Fruit fly (Drosophila melanogaster) whole organism, embryonic: Measurements from ENCODE around the gene CheA86a.

Experiments
- Ada2b ChIP-seq: fragments of 200-800 bp; sonication (Bioruptor generic); IDR thresholded peaks from 2 replicates; pipeline ENCODE4 v1.3.6; 2022; ENCODE audit warnings: missing biosample characterization, missing genetic modification characterization
- CG11398 ChIP-seq: fragments of 200-800 bp; sonication (Bioruptor generic); optimal IDR thresholded peaks from 2 replicates; lab custom pipeline; 2016; ENCODE audit warnings: missing biosample characterization, missing genetic modification characterization
- CG11560 ChIP-seq: fragments of 200-800 bp; sonication (Bioruptor generic); IDR thresholded peaks from 3 replicates; pipeline ENCODE4 v1.3.6; 2022; ENCODE audit warnings: missing biosample characterization, missing genetic modification characterization
- CG1233 ChIP-seq: fragments of 200-800 bp; sonication (Bioruptor generic); optimal IDR thresholded peaks from 4 replicates; lab custom pipeline; 2018; ENCODE audit warnings: missing biosample characterization, mild to moderate bottlenecking, missing genetic modification characterization
- CG13287 ChIP-seq: fragments of 200-800 bp; sonication (Bioruptor generic); IDR thresholded peaks from 2 replicates; pipeline ENCODE4 v1.3.6; 2022; ENCODE audit warnings: missing biosample characterization, missing genetic modification characterization; ENCODE audit not compliant: partially characterized antibody
- CG13296 ChIP-seq: fragments of 200-800 bp; sonication (Bioruptor generic); optimal IDR thresholded peaks from 3 replicates; lab custom pipeline; 2018; ENCODE audit warnings: missing biosample characterization, mild to moderate bottlenecking, missing genetic modification characterization
- CG17328 ChIP-seq: fragments of 200-800 bp; sonication (Bioruptor generic); IDR thresholded peaks from 2 replicates; pipeline ENCODE4 v1.3.6; 2022; ENCODE audit warnings: missing biosample characterization, missing genetic modification characterization
- CG18599 ChIP-seq: fragments of 200-800 bp; sonication (Bioruptor generic); optimal IDR thresholded peaks from 3 replicates; lab custom pipeline; 2017; ENCODE audit warnings: missing biosample characterization, missing genetic modification characterization, mild to moderate bottlenecking, moderate library complexity, missing genetic modification reagents
- CG2678 ChIP-seq: fragments of 200-800 bp; sonication (Bioruptor generic); optimal IDR thresholded peaks from 3 replicates; lab custom pipeline; 2019; ENCODE audit warnings: missing biosample characterization, mild to moderate bottlenecking, missing genetic modification characterization, moderate library complexity
- CG30431 ChIP-seq: fragments of 200-800 bp; sonication (Bioruptor generic); optimal IDR thresholded peaks from 2 replicates; lab custom pipeline; 2017; ENCODE audit warnings: missing biosample characterization, missing genetic modification characterization
- CG34224 ChIP-seq: fragments of 200-800 bp; sonication (Bioruptor generic); IDR thresholded peaks from 3 replicates; pipeline ENCODE4 v1.3.6; 2022; ENCODE audit warnings: missing biosample characterization, missing genetic modification characterization; ENCODE audit not compliant: partially characterized antibody
- CG4424 ChIP-seq: fragments of 200-800 bp; sonication (Bioruptor generic); optimal IDR thresholded peaks from 3 replicates; lab custom pipeline; 2016; ENCODE audit warnings: missing biosample characterization, missing genetic modification characterization
- CG6854 ChIP-seq: fragments of 200-800 bp; sonication (Bioruptor generic); optimal IDR thresholded peaks from 3 replicates; lab custom pipeline; 2017; ENCODE audit warnings: missing biosample characterization, mild to moderate bottlenecking, missing genetic modification characterization
- CG7556 ChIP-seq: fragments of 200-800 bp; sonication (Bioruptor generic); optimal IDR thresholded peaks from 2 replicates; lab custom pipeline; 2017; ENCODE audit warnings: missing biosample characterization, mild to moderate bottlenecking, missing genetic modification characterization
- CG8944 ChIP-seq: fragments of 200-800 bp; sonication (Bioruptor generic); optimal IDR thresholded peaks from 3 replicates; lab custom pipeline; 2016; ENCODE audit warnings: missing biosample characterization, missing genetic modification characterization
- CkIIα-i1 ChIP-seq: fragments of 200-800 bp; sonication (Bioruptor generic); IDR thresholded peaks from 2 replicates; pipeline ENCODE4 v1.3.6; 2022; ENCODE audit warnings: missing biosample characterization, missing genetic modification characterization
- Dll ChIP-seq: fragments of 200-800 bp; sonication (Bioruptor generic); IDR thresholded peaks from 4 replicates; pipeline ENCODE4 v1.3.6; 2022; ENCODE audit warnings: missing biosample characterization, missing genetic modification characterization; ENCODE audit not compliant: partially characterized antibody
- Drgx ChIP-seq: fragments of 200-800 bp; sonication (Bioruptor generic); IDR thresholded peaks from 2 replicates; pipeline ENCODE4 v1.3.6; 2022; ENCODE audit warnings: missing biosample characterization, missing genetic modification characterization
- GATAe ChIP-seq: fragments of 200-800 bp; sonication (Bioruptor generic); conservative IDR thresholded peaks from 2 replicates; pipeline ENCODE4 v1.3.6; 2022; ENCODE audit warnings: missing biosample characterization, missing genetic modification characterization
- Hr78 ChIP-seq, 2 experiments: fragments of 200-800 bp in 1 of 2; fragments of >200 bp in 1 of 2; sonication (Bioruptor generic) in 1 of 2; optimal IDR thresholded peaks; 2 replicates each; lab custom pipeline; 2017 to 2019; ENCODE audit warnings: missing biosample characterization in 2 of 2, missing genetic modification characterization in 2 of 2, mild to moderate bottlenecking in 1 of 2, moderate library complexity in 1 of 2
- Jarid2 ChIP-seq: fragments of 200-800 bp; sonication (Bioruptor generic); optimal IDR thresholded peaks from 3 replicates; lab custom pipeline; 2017; ENCODE audit warnings: mild to moderate bottlenecking, missing biosample characterization, missing genetic modification reagents, missing genetic modification characterization
- Meics ChIP-seq: fragments of 200-800 bp; sonication (Bioruptor generic); optimal IDR thresholded peaks from 2 replicates; lab custom pipeline; 2017; ENCODE audit warnings: missing biosample characterization, mild to moderate bottlenecking, missing genetic modification characterization
- NfI ChIP-seq: fragments of 200-800 bp; sonication (Bioruptor generic); optimal IDR thresholded peaks from 3 replicates; lab custom pipeline; 2018; ENCODE audit warnings: missing biosample characterization, mild to moderate bottlenecking, missing genetic modification characterization, moderate library complexity
- Oaz ChIP-seq: fragments of 200-800 bp; sonication (Bioruptor generic); IDR thresholded peaks from 2 replicates; pipeline ENCODE4 v1.3.6; 2022; ENCODE audit warnings: missing biosample characterization, missing genetic modification characterization
- Pdp1 ChIP-seq, 2 experiments: fragments of 200-800 bp; sonication (Bioruptor generic); optimal IDR thresholded peaks; 3 replicates each; lab custom pipeline; 2016; ENCODE audit warnings: missing biosample characterization in 2 of 2, missing genetic modification characterization in 2 of 2, mild to moderate bottlenecking in 1 of 2, moderate library complexity in 1 of 2
- Rx ChIP-seq: fragments of 200-800 bp; sonication (Bioruptor generic); IDR thresholded peaks from 2 replicates; pipeline ENCODE4 v1.3.6; 2022; ENCODE audit warnings: missing biosample characterization, missing genetic modification characterization
- Trl ChIP-seq, 3 experiments: fragments of >200 bp in 2 of 3; fragments of 200-800 bp in 1 of 3; sonication (Bioruptor generic) in 1 of 3; optimal IDR thresholded peaks; 2 replicates in 1 of 3; 3 replicates in 2 of 3; lab custom pipeline; 2016 to 2017; ENCODE audit warnings: missing biosample characterization in 1 of 3, missing genetic modification characterization in 1 of 3
- al ChIP-seq: fragments of 200-800 bp; sonication (Bioruptor generic); IDR thresholded peaks from 2 replicates; pipeline ENCODE4 v1.3.6; 2022; ENCODE audit warnings: missing biosample characterization, missing genetic modification characterization
- chinmo ChIP-seq: fragments of 200-800 bp; sonication (Bioruptor generic); IDR thresholded peaks from 4 replicates; pipeline ENCODE4 v1.3.6; 2022; ENCODE audit warnings: missing biosample characterization, missing genetic modification characterization; ENCODE audit not compliant: partially characterized antibody
- dati ChIP-seq: fragments of 200-800 bp; sonication (Bioruptor generic); IDR thresholded peaks from 2 replicates; pipeline ENCODE4 v1.3.6; 2022; ENCODE audit warnings: missing biosample characterization, missing genetic modification characterization
- hbn ChIP-seq: fragments of 200-800 bp; sonication (Bioruptor generic); IDR thresholded peaks from 2 replicates; pipeline ENCODE4 v1.3.6; 2022; ENCODE audit warnings: missing biosample characterization, missing genetic modification characterization; ENCODE audit not compliant: partially characterized antibody
- kah ChIP-seq: fragments of 200-800 bp; sonication (Bioruptor generic); optimal IDR thresholded peaks from 2 replicates; lab custom pipeline; 2018; ENCODE audit warnings: missing biosample characterization, mild to moderate bottlenecking, missing genetic modification characterization
- kay ChIP-seq: fragments of 200-800 bp; sonication (Bioruptor generic); optimal IDR thresholded peaks from 2 replicates; lab custom pipeline; 2016; ENCODE audit warnings: missing biosample characterization, missing genetic modification characterization
- lab ChIP-seq: fragments of 200-800 bp; sonication (Bioruptor generic); optimal IDR thresholded peaks from 3 replicates; lab custom pipeline; 2017; ENCODE audit warnings: missing biosample characterization, missing genetic modification characterization, mild to moderate bottlenecking, moderate library complexity, missing genetic modification reagents
- maf-S ChIP-seq: fragments of 200-800 bp; sonication (Bioruptor generic); optimal IDR thresholded peaks from 2 replicates; lab custom pipeline; 2016; ENCODE audit warnings: missing biosample characterization, missing genetic modification characterization
- mirr ChIP-seq: fragments of 200-800 bp; sonication (Bioruptor generic); optimal IDR thresholded peaks from 3 replicates; lab custom pipeline; 2018; ENCODE audit warnings: missing biosample characterization, mild to moderate bottlenecking, missing genetic modification characterization
- otp ChIP-seq: fragments of 200-800 bp; sonication (Bioruptor generic); IDR thresholded peaks from 3 replicates; pipeline ENCODE4, ENCODE4 v1.3.6; 2022; ENCODE audit warnings: missing biosample characterization, missing genetic modification characterization
- pfk ChIP-seq: fragments of 200-800 bp; sonication (Bioruptor generic); optimal IDR thresholded peaks from 2 replicates; lab custom pipeline; 2018; ENCODE audit warnings: missing biosample characterization, mild to moderate bottlenecking, missing genetic modification characterization, moderate library complexity
- pnt ChIP-seq: fragments of 200-800 bp; sonication (Bioruptor generic); optimal IDR thresholded peaks from 3 replicates; lab custom pipeline; 2016; ENCODE audit warnings: missing biosample characterization, missing genetic modification characterization
- sd ChIP-seq: fragments of 200-800 bp; sonication (Bioruptor generic); optimal IDR thresholded peaks from 3 replicates; lab custom pipeline; 2018; ENCODE audit warnings: missing biosample characterization, mild to moderate bottlenecking, missing genetic modification characterization, moderate library complexity
- sens ChIP-seq: fragments of 200-800 bp; sonication (Bioruptor generic); peaks from one replicate; lab custom pipeline; 2016; ENCODE audit warnings: missing biosample characterization, missing genetic modification characterization
- sima ChIP-seq: fragments of 200-800 bp; sonication (Bioruptor generic); optimal IDR thresholded peaks from 2 replicates; lab custom pipeline; 2016; ENCODE audit warnings: missing biosample characterization, missing genetic modification characterization
- sug ChIP-seq: fragments of 200-800 bp; optimal IDR thresholded peaks from 2 replicates; lab custom pipeline; 2019; ENCODE audit warnings: missing biosample characterization, mild to moderate bottlenecking, missing genetic modification characterization, moderate library complexity
- tgo ChIP-seq: fragments of 200-800 bp; sonication (Bioruptor generic); IDR thresholded peaks from 3 replicates; pipeline ENCODE4 v1.3.6; 2022; ENCODE audit warnings: missing biosample characterization, missing genetic modification characterization
- trem ChIP-seq: fragments of 200-800 bp; optimal IDR thresholded peaks from 3 replicates; lab custom pipeline; 2019; ENCODE audit warnings: missing biosample characterization, mild to moderate bottlenecking, missing genetic modification characterization, moderate library complexity
- wek ChIP-seq: fragments of 200-800 bp; sonication (Bioruptor generic); optimal IDR thresholded peaks from 3 replicates; lab custom pipeline; 2018; ENCODE audit warnings: missing biosample characterization, mild to moderate bottlenecking, missing genetic modification characterization, moderate library complexity
- z ChIP-seq: fragments of 200-800 bp; sonication (Bioruptor generic); IDR thresholded peaks from 3 replicates; pipeline ENCODE4 v1.3.6; 2022; ENCODE audit warnings: missing biosample characterization, missing genetic modification characterization
- zen2 ChIP-seq: fragments of 200-800 bp; sonication (Bioruptor generic); IDR thresholded peaks from 3 replicates; pipeline ENCODE4 v1.3.6; 2022; ENCODE audit warnings: missing biosample characterization, missing genetic modification characterization; ENCODE audit not compliant: partially characterized antibody

Gene CheA86a

dm6 chr3R:11172460-11173168, 27.6 kb upstream of the CheA86a start, which contains the start of gene Ugt35A1:
Gene Ugt35A1, minus strand, starts transcription at chr3R:11172664.
- no peak for TF ChIP-seq pfk (GFP tag; lab: Kevin White, UChicago)
- peak; percentile 67 to 75 for TF ChIP-seq Trl (optimal IDR thresholded peaks at IDR 0.05; lab: Kevin White, UChicago)
- TF ChIP-seq Trl (GFP tag; optimal IDR thresholded peaks at IDR 0.05; lab: Kevin White, UChicago) = no peak
- TF ChIP-seq Drgx (GFP tag; lab: Robert Waterston, UW) = no peak
- TF ChIP-seq NfI = no peak
- TF ChIP-seq Ada2b (GFP tag; lab: Robert Waterston, UW) = no peak
- no peak for TF ChIP-seq zen2 (GFP tag; lab: Robert Waterston, UW)
- TF ChIP-seq Oaz (GFP tag; lab: Robert Waterston, UW) = no peak
- TF ChIP-seq CG11560 (tag; lab: Robert Waterston, UW) = no peak
- peak; percentile 44; the same call in 1 of the 2 replicates for TF ChIP-seq GATAe (GFP tag; lab: Robert Waterston, UW)
- TF ChIP-seq lab = peak; percentile 51
- TF ChIP-seq kay = no peak
- no peak for TF ChIP-seq CG2678
- TF ChIP-seq CG18599 (GFP tag; lab: Kevin White, UChicago) = peak; percentile 1
- TF ChIP-seq wek (GFP tag; lab: Kevin White, UChicago) = no peak
- TF ChIP-seq dati (GFP tag; lab: Robert Waterston, UW) = no peak
- peak; percentile 61; the same call in 2 of the 3 replicates for TF ChIP-seq z (GFP tag; lab: Robert Waterston, UW)
- peak in 1 of 2 experiments; percentile 1 for TF ChIP-seq Hr78 (GFP tag; optimal IDR thresholded peaks at IDR 0.05; lab: Kevin White, UChicago)
- no peak for TF ChIP-seq CkIIα-i1 (GFP tag; lab: Robert Waterston, UW)
- TF ChIP-seq CG8944 = no peak
- peak; percentile 68 for TF ChIP-seq mirr
- 0 out of 3 replicates have a peak, but pooled peaks have one; percentile 12 for TF ChIP-seq otp (GFP tag; lab: Robert Waterston, UW)
- no peak for TF ChIP-seq Meics (GFP tag; lab: Kevin White, UChicago)
- TF ChIP-seq sug = peak; percentile 28
- no peak for TF ChIP-seq kah (GFP tag; lab: Kevin White, UChicago)
- peak; percentile 23; the same call in 1 of the 2 replicates for TF ChIP-seq CG13287 (GFP tag; lab: Robert Waterston, UW)
- peak; percentile 10 for TF ChIP-seq CG13296 (GFP tag; lab: Kevin White, UChicago)
- 0 out of 4 replicates have a peak, but pooled peaks have one; percentile 76 for TF ChIP-seq chinmo
- peak; percentile 66 for TF ChIP-seq sd
- no peak for TF ChIP-seq CG7556 (GFP tag; lab: Kevin White, UChicago)
- no peak for TF ChIP-seq pnt
- TF ChIP-seq CG34224 (GFP tag; lab: Robert Waterston, UW) = no peak
- TF ChIP-seq CG17328 = no peak
- peak; percentile 13 for TF ChIP-seq sens (GFP tag; lab: Kevin White, UChicago)
- no peak for TF ChIP-seq CG4424 (GFP tag; lab: Kevin White, UChicago)
- TF ChIP-seq tgo (GFP tag; lab: Robert Waterston, UW) = no peak
- no peak for TF ChIP-seq sima (GFP tag; lab: Kevin White, UChicago)
- TF ChIP-seq Dll (GFP tag; lab: Robert Waterston, UW) = no peak
- no peak for TF ChIP-seq maf-S (GFP tag; lab: Kevin White, UChicago)
- TF ChIP-seq CG6854 = no peak
- no peak for TF ChIP-seq CG1233 (GFP tag; lab: Kevin White, UChicago)
- no peak for TF ChIP-seq hbn (GFP tag; lab: Robert Waterston, UW)
- no peak for TF ChIP-seq Rx (GFP tag; lab: Robert Waterston, UW)
- no peak for TF ChIP-seq trem (tag; lab: Kevin White, UChicago)
- no peak for TF ChIP-seq CG30431 (GFP tag; lab: Kevin White, UChicago)
- no peak for TF ChIP-seq CG11398 (GFP tag; lab: Kevin White, UChicago)
- 0 out of 2 replicates have a peak, but pooled peaks have one; percentile 15 for TF ChIP-seq al (GFP tag; lab: Robert Waterston, UW)
- TF ChIP-seq Pdp1 (GFP tag; optimal IDR thresholded peaks at IDR 0.05; lab: Kevin White, UChicago) = peak in 1 of 2 experiments; percentile 92
- TF ChIP-seq Jarid2 = peak; percentile 71
